Fruit fly (Drosophila melanogaster) whole organism, embryonic: Measurements from ENCODE around the gene CG6028.
A peak's percentile ranks its signal among the peaks of the same experiment; 100 is the strongest.

Experiments used
- Aef1 ChIP-seq: fragments of 200-800 bp; sonication (Bioruptor generic); IDR thresholded peaks from 3 replicates; pipeline ENCODE4 v1.3.6; 2022; ENCODE audit warnings: missing biosample characterization, missing genetic modification characterization
- BtbVII ChIP-seq: fragments of 200-800 bp; sonication (Bioruptor generic); optimal IDR thresholded peaks from 3 replicates; lab custom pipeline; 2017; ENCODE audit warnings: missing biosample characterization, mild to moderate bottlenecking, missing genetic modification characterization
- CG10209 ChIP-seq: fragments of 200-800 bp; sonication (Bioruptor generic); optimal IDR thresholded peaks from 3 replicates; lab custom pipeline; 2017; ENCODE audit warnings: missing biosample characterization, mild to moderate bottlenecking, missing genetic modification characterization, missing genetic modification reagents
- CG10543 ChIP-seq: fragments of 200-800 bp; sonication (Bioruptor generic); optimal IDR thresholded peaks from 3 replicates; lab custom pipeline; 2017; ENCODE audit warnings: missing biosample characterization, mild to moderate bottlenecking, missing genetic modification characterization, moderate library complexity
- CG11085 ChIP-seq: fragments of 200-800 bp; sonication (Bioruptor generic); IDR thresholded peaks from 2 replicates; pipeline ENCODE4 v1.3.6; 2022; ENCODE audit warnings: missing biosample characterization, missing genetic modification characterization
- CG12219 ChIP-seq: fragments of 200-800 bp; sonication (Bioruptor generic); optimal IDR thresholded peaks from 3 replicates; lab custom pipeline; 2018; ENCODE audit warnings: missing biosample characterization, mild to moderate bottlenecking, missing genetic modification characterization
- CG16779 ChIP-seq: fragments of 200-800 bp; sonication (Bioruptor generic); IDR thresholded peaks from 2 replicates; pipeline ENCODE4 v1.3.6; 2022; ENCODE audit warnings: missing biosample characterization, missing genetic modification characterization
- CG17359 ChIP-seq: fragments of 200-800 bp; sonication (Bioruptor generic); optimal IDR thresholded peaks from 3 replicates; lab custom pipeline; 2018; ENCODE audit warnings: missing biosample characterization, mild to moderate bottlenecking, missing genetic modification characterization, moderate library complexity
- CG2129 ChIP-seq: fragments of 200-800 bp; sonication (Bioruptor generic); IDR thresholded peaks from 2 replicates; pipeline ENCODE4 v1.3.6; 2022; ENCODE audit warnings: missing biosample characterization, missing genetic modification characterization; ENCODE audit not compliant: partially characterized antibody
- CG32532 ChIP-seq: fragments of 200-800 bp; sonication (Bioruptor generic); IDR thresholded peaks from 2 replicates; pipeline ENCODE4 v1.3.6; 2022; ENCODE audit warnings: missing biosample characterization, missing genetic modification characterization
- CG3726 ChIP-seq: fragments of 200-800 bp; sonication (Bioruptor generic); IDR thresholded peaks from 3 replicates; pipeline ENCODE4, ENCODE4 v1.3.6; 2022; ENCODE audit warnings: missing biosample characterization, missing genetic modification characterization
- CG3838 ChIP-seq: fragments of 200-800 bp; sonication (Bioruptor generic); optimal IDR thresholded peaks from 3 replicates; lab custom pipeline; 2016; ENCODE audit warnings: missing biosample characterization, missing genetic modification characterization
- CG3995 ChIP-seq: fragments of 200-800 bp; sonication (Bioruptor generic); optimal IDR thresholded peaks from 3 replicates; lab custom pipeline; 2016; ENCODE audit warnings: missing biosample characterization, missing genetic modification characterization
- CG4328 ChIP-seq: fragments of 200-800 bp; sonication (Bioruptor generic); optimal IDR thresholded peaks from 3 replicates; lab custom pipeline; 2017; ENCODE audit warnings: missing biosample characterization, missing genetic modification reagents, missing genetic modification characterization
- CG6683 ChIP-seq: fragments of 200-800 bp; sonication (Bioruptor generic); optimal IDR thresholded peaks from 2 replicates; lab custom pipeline; 2017; ENCODE audit warnings: missing biosample characterization, mild to moderate bottlenecking, missing genetic modification characterization, missing genetic modification reagents
- CG6791 ChIP-seq: fragments of 200-800 bp; sonication (Bioruptor generic); IDR thresholded peaks from 3 replicates; pipeline ENCODE4 v1.3.6; 2022; ENCODE audit warnings: missing biosample characterization, missing genetic modification characterization; ENCODE audit not compliant: partially characterized antibody
- CG8281 ChIP-seq: fragments of 200-800 bp; sonication (Bioruptor generic); optimal IDR thresholded peaks from 2 replicates; lab custom pipeline; 2018; ENCODE audit warnings: missing biosample characterization, mild to moderate bottlenecking, missing genetic modification characterization, moderate library complexity
- CG8478 ChIP-seq: fragments of >200 bp; optimal IDR thresholded peaks from 2 replicates; lab custom pipeline; 2018
- CG9437 ChIP-seq: fragments of 200-800 bp; sonication (Bioruptor generic); optimal IDR thresholded peaks from 2 replicates; lab custom pipeline; 2018; ENCODE audit warnings: missing biosample characterization, mild to moderate bottlenecking, missing genetic modification characterization
- Chrac-16 ChIP-seq: fragments of 200-800 bp; sonication (Bioruptor generic); optimal IDR thresholded peaks from 3 replicates; lab custom pipeline; 2016; ENCODE audit warnings: missing biosample characterization, missing genetic modification characterization
- Deaf1 ChIP-seq: fragments of 200-800 bp; optimal IDR thresholded peaks from 3 replicates; lab custom pipeline; 2019; ENCODE audit warnings: missing biosample characterization, mild to moderate bottlenecking, missing genetic modification characterization, moderate library complexity
- HLH4C ChIP-seq: fragments of 200-800 bp; sonication (Bioruptor generic); IDR thresholded peaks from 3 replicates; pipeline ENCODE4 v1.3.6; 2022; ENCODE audit warnings: missing biosample characterization, missing genetic modification characterization; ENCODE audit not compliant: partially characterized antibody
- HLHmδ ChIP-seq: fragments of 200-800 bp; sonication (Bioruptor generic); optimal IDR thresholded peaks from 2 replicates; lab custom pipeline; 2018; ENCODE audit warnings: missing biosample characterization, mild to moderate bottlenecking, missing genetic modification characterization, moderate library complexity
- Hr78 ChIP-seq, 2 experiments: fragments of 200-800 bp in 1 of 2; fragments of >200 bp in 1 of 2; sonication (Bioruptor generic) in 1 of 2; optimal IDR thresholded peaks; 2 replicates each; lab custom pipeline; 2017 to 2019; ENCODE audit warnings: missing biosample characterization in 2 of 2, missing genetic modification characterization in 2 of 2, mild to moderate bottlenecking in 1 of 2, moderate library complexity in 1 of 2
- Opbp ChIP-seq: fragments of 200-800 bp; sonication (Bioruptor generic); IDR thresholded peaks from 3 replicates; pipeline ENCODE4 v1.3.6; 2022; ENCODE audit warnings: missing biosample characterization, missing genetic modification characterization; ENCODE audit not compliant: partially characterized antibody
- Poxn ChIP-seq: fragments of 200-800 bp; sonication (Bioruptor generic); IDR thresholded peaks from 2 replicates; pipeline ENCODE4 v1.3.6; 2022; ENCODE audit warnings: missing biosample characterization, missing genetic modification characterization
- Sox102F ChIP-seq: fragments of 200-800 bp; sonication (Bioruptor generic); optimal IDR thresholded peaks from 2 replicates; lab custom pipeline; 2018; ENCODE audit warnings: missing biosample characterization, mild to moderate bottlenecking, missing genetic modification characterization, moderate library complexity
- ab ChIP-seq: fragments of 200-800 bp; sonication (Bioruptor generic); optimal IDR thresholded peaks from 2 replicates; lab custom pipeline; 2016; ENCODE audit warnings: missing biosample characterization, missing genetic modification characterization
- ara ChIP-seq: fragments of 200-800 bp; sonication (Bioruptor generic); IDR thresholded peaks from 2 replicates; pipeline ENCODE4 v1.3.6; 2022; ENCODE audit warnings: missing biosample characterization, missing genetic modification characterization
- bab2 ChIP-seq: fragments of 200-800 bp; sonication (Bioruptor generic); optimal IDR thresholded peaks from 2 replicates; lab custom pipeline; 2016; ENCODE audit warnings: missing biosample characterization, missing genetic modification characterization
- btn ChIP-seq: fragments of 200-800 bp; sonication (Bioruptor generic); optimal IDR thresholded peaks from 2 replicates; lab custom pipeline; 2016; ENCODE audit warnings: missing biosample characterization, missing genetic modification characterization
- chm ChIP-seq: fragments of 200-800 bp; sonication (Bioruptor generic); IDR thresholded peaks from 2 replicates; pipeline ENCODE4 v1.3.6; 2022; ENCODE audit warnings: missing biosample characterization, missing genetic modification characterization
- ci ChIP-seq: fragments of 200-800 bp; sonication (Bioruptor generic); IDR thresholded peaks from 3 replicates; pipeline ENCODE4 v1.3.6; 2022; ENCODE audit warnings: missing biosample characterization, missing genetic modification characterization
- crol ChIP-seq: fragments of 200-800 bp; sonication (Bioruptor generic); IDR thresholded peaks from 2 replicates; pipeline ENCODE4 v1.3.6; 2022; ENCODE audit warnings: missing biosample characterization, missing genetic modification characterization
- danr ChIP-seq: fragments of 200-800 bp; sonication (Bioruptor generic); IDR thresholded peaks from 2 replicates; pipeline ENCODE4 v1.3.6; 2022; ENCODE audit warnings: missing biosample characterization, missing genetic modification characterization
- gcm ChIP-seq: fragments of 200-800 bp; sonication (Bioruptor generic); optimal IDR thresholded peaks from 2 replicates; lab custom pipeline; 2019; ENCODE audit warnings: missing biosample characterization, mild to moderate bottlenecking, missing genetic modification characterization, moderate library complexity
- grau ChIP-seq: fragments of 200-800 bp; optimal IDR thresholded peaks from 3 replicates; lab custom pipeline; 2019; ENCODE audit warnings: missing biosample characterization, mild to moderate bottlenecking, missing genetic modification characterization, moderate library complexity
- hbn ChIP-seq: fragments of 200-800 bp; sonication (Bioruptor generic); IDR thresholded peaks from 2 replicates; pipeline ENCODE4 v1.3.6; 2022; ENCODE audit warnings: missing biosample characterization, missing genetic modification characterization; ENCODE audit not compliant: partially characterized antibody
- insv ChIP-seq, 2 experiments: fragments of 200-800 bp; sonication (Bioruptor generic); optimal IDR thresholded peaks; 3 replicates each; lab custom pipeline; 2016 to 2018; ENCODE audit warnings: missing biosample characterization in 2 of 2, missing genetic modification characterization in 2 of 2
- ken ChIP-seq: fragments of 200-800 bp; sonication (Bioruptor generic); IDR thresholded peaks from 3 replicates; pipeline ENCODE4 v1.3.6; 2022; ENCODE audit warnings: missing biosample characterization, missing genetic modification characterization
- lola ChIP-seq, 3 experiments: fragments of >200 bp in 2 of 3; fragments of 200-800 bp in 1 of 3; sonication (Bioruptor generic) in 1 of 3; optimal IDR thresholded peaks; 2 replicates each; lab custom pipeline; 2017 to 2019; ENCODE audit warnings: missing biosample characterization in 3 of 3, missing genetic modification characterization in 3 of 3, mild to moderate bottlenecking in 1 of 3, moderate library complexity in 1 of 3
- lov ChIP-seq, 2 experiments: fragments of 200-800 bp in 1 of 2; fragments of >200 bp in 1 of 2; sonication (Bioruptor generic) in 1 of 2; IDR thresholded peaks in 1 of 2; optimal IDR thresholded peaks in 1 of 2; 2 replicates in 1 of 2; 3 replicates in 1 of 2; pipeline versions ENCODE4 v1.3.6 to Lab custom; 2017 to 2022; ENCODE audit warnings: missing biosample characterization in 1 of 2, missing genetic modification characterization in 1 of 2
- psq ChIP-seq: fragments of 200-800 bp; sonication (Bioruptor generic); optimal IDR thresholded peaks from 2 replicates; lab custom pipeline; 2017; ENCODE audit warnings: missing biosample characterization, missing genetic modification characterization
- slbo ChIP-seq: fragments of 200-800 bp; sonication (Bioruptor generic); IDR thresholded peaks from 2 replicates; pipeline ENCODE4 v1.3.6; 2022; ENCODE audit warnings: missing biosample characterization, missing genetic modification characterization
- ssp ChIP-seq: fragments of 200-800 bp; sonication (Bioruptor generic); IDR thresholded peaks from 2 replicates; pipeline ENCODE4 v1.3.6; 2022; ENCODE audit warnings: missing biosample characterization, missing genetic modification characterization
- trem ChIP-seq: fragments of 200-800 bp; optimal IDR thresholded peaks from 3 replicates; lab custom pipeline; 2019; ENCODE audit warnings: missing biosample characterization, mild to moderate bottlenecking, missing genetic modification characterization, moderate library complexity
- unc-4 ChIP-seq: fragments of 200-800 bp; sonication (Bioruptor generic); IDR thresholded peaks from 2 replicates; pipeline ENCODE4 v1.3.6; 2022; ENCODE audit warnings: missing biosample characterization, missing genetic modification characterization; ENCODE audit not compliant: partially characterized antibody
- vnd ChIP-seq: fragments of 200-800 bp; sonication (Bioruptor generic); IDR thresholded peaks from 3 replicates; pipeline ENCODE4 v1.3.6; 2022; ENCODE audit warnings: missing biosample characterization, missing genetic modification characterization; ENCODE audit not compliant: partially characterized antibody
- wek ChIP-seq: fragments of 200-800 bp; sonication (Bioruptor generic); optimal IDR thresholded peaks from 3 replicates; lab custom pipeline; 2018; ENCODE audit warnings: missing biosample characterization, mild to moderate bottlenecking, missing genetic modification characterization, moderate library complexity

CG6028 gene

dm6 chr3R:22042982-22043381, 17.7 kb upstream of the CG6028 start (continued):
- TF ChIP-seq CG8478: no peak
- no peak for TF ChIP-seq Sox102F
- TF ChIP-seq CG9437 (GFP tag; lab: Kevin White, UChicago): no peak
- TF ChIP-seq CG10543 (GFP tag; lab: Kevin White, UChicago): no peak
- TF ChIP-seq ken (GFP tag; lab: Robert Waterston, UW): 0 out of 3 replicates have a peak, but pooled peaks have one; percentile 30
- no peak for TF ChIP-seq CG6683 (GFP tag; lab: Kevin White, UChicago)
- TF ChIP-seq hbn (GFP tag; lab: Robert Waterston, UW): no peak
- TF ChIP-seq Poxn (GFP tag; lab: Robert Waterston, UW): no peak
- no peak for TF ChIP-seq unc-4
- TF ChIP-seq Aef1 (GFP tag; lab: Robert Waterston, UW): no peak
- no peak for TF ChIP-seq lola (GFP tag; optimal IDR thresholded peaks at IDR 0.05; lab: Kevin White, UChicago)
- no peak for TF ChIP-seq CG4328 (GFP tag; lab: Kevin White, UChicago)
- TF ChIP-seq vnd (GFP tag; lab: Robert Waterston, UW): 0 out of 3 replicates have a peak, but pooled peaks have one; percentile 10
- no peak for TF ChIP-seq CG12219 (GFP tag; lab: Kevin White, UChicago)
- TF ChIP-seq Deaf1 (tag; lab: Kevin White, UChicago): no peak
- no peak for TF ChIP-seq gcm (GFP tag; lab: Kevin White, UChicago)
- no peak for TF ChIP-seq danr
- no peak for TF ChIP-seq CG17359
- TF ChIP-seq CG3838 (GFP tag; lab: Kevin White, UChicago): no peak
- no peak for TF ChIP-seq HLH4C (GFP tag; lab: Robert Waterston, UW)
- no peak for TF ChIP-seq CG3995 (GFP tag; lab: Kevin White, UChicago)
- TF ChIP-seq ara: no peak
- TF ChIP-seq crol (GFP tag; lab: Robert Waterston, UW): peak; percentile 11; the same call in 1 of the 2 replicates
- no peak for TF ChIP-seq CG3726 (GFP tag; lab: Robert Waterston, UW)
- TF ChIP-seq grau (tag; lab: Kevin White, UChicago): no peak
- TF ChIP-seq lov (optimal IDR thresholded peaks at IDR 0.05; lab: Kevin White, UChicago): no peak
- TF ChIP-seq lov (GFP tag; IDR thresholded peaks at IDR 0.05; lab: Robert Waterston, UW): peak; percentile 50; the same call in 1 of the 3 replicates
- TF ChIP-seq chm (GFP tag; lab: Robert Waterston, UW): 0 out of 2 replicates have a peak, but pooled peaks have one; percentile 46
- no peak for TF ChIP-seq trem (tag; lab: Kevin White, UChicago)
- no peak for TF ChIP-seq HLHmδ (GFP tag; lab: Kevin White, UChicago)
- TF ChIP-seq CG8281: no peak
- TF ChIP-seq slbo (GFP tag; lab: Robert Waterston, UW): peak; percentile 41; the same call in 1 of the 2 replicates
- TF ChIP-seq CG10209 (GFP tag; lab: Kevin White, UChicago): no peak
- no peak for TF ChIP-seq btn (GFP tag; lab: Kevin White, UChicago)
- TF ChIP-seq ssp (GFP tag; lab: Robert Waterston, UW): no peak
- TF ChIP-seq psq: no peak
- no peak for TF ChIP-seq bab2
- no peak for TF ChIP-seq insv (GFP tag; optimal IDR thresholded peaks at IDR 0.05; lab: Kevin White, UChicago)
- no peak for TF ChIP-seq CG2129 (GFP tag; lab: Robert Waterston, UW)
- TF ChIP-seq ab: no peak
- TF ChIP-seq wek (GFP tag; lab: Kevin White, UChicago): no peak
- TF ChIP-seq BtbVII (GFP tag; lab: Kevin White, UChicago): no peak
- TF ChIP-seq ci: 0 out of 3 replicates have a peak, but pooled peaks have one; percentile 44
- peak; percentile 62; the same call in 1 of the 2 replicates for TF ChIP-seq CG16779
- TF ChIP-seq Hr78 (GFP tag; optimal IDR thresholded peaks at IDR 0.05; lab: Kevin White, UChicago): peak in 1 of 2 experiments; percentile 64
- TF ChIP-seq CG11085: no peak
- no peak for TF ChIP-seq CG6791 (GFP tag; lab: Robert Waterston, UW)
- no peak for TF ChIP-seq CG32532 (GFP tag; lab: Robert Waterston, UW)
- 0 out of 3 replicates have a peak, but pooled peaks have one; percentile 35 for TF ChIP-seq Opbp (GFP tag; lab: Robert Waterston, UW)
- TF ChIP-seq Chrac-16 (GFP tag; lab: Kevin White, UChicago): no peak
